Worm (Caenorhabditis elegans) whole organism, L2 larva: ENCODE results near the gene htrl-1.
"Not testable (repeated sequence)": the region's sequence is repeated elsewhere in the genome, so short reads cannot be mapped to it uniquely, and the experiment has no call there.

ENCODE experiments used
- F13H6.1 ChIP-seq: sonication (generic microtip); optimal IDR thresholded peaks from 2 replicates; lab custom pipeline; 2016; ENCODE audit warnings: missing genetic modification characterization, missing compliant biosample characterization
- R02D3.7 ChIP-seq: fragments of 150-350 bp; optimal IDR thresholded peaks from 2 replicates; lab custom pipeline; 2014; ENCODE audit warnings: missing biosample characterization, missing genetic modification characterization
- Y55F3AM.14 ChIP-seq: fragments of 200-800 bp; sonication (Bioruptor generic); optimal IDR thresholded peaks from 2 replicates; lab custom pipeline; 2018; ENCODE audit warnings: mild to moderate bottlenecking, missing genetic modification characterization, missing compliant biosample characterization
- alr-1 ChIP-seq: fragments of 150-350 bp; optimal IDR thresholded peaks from 2 replicates; lab custom pipeline; 2014; ENCODE audit warnings: missing biosample characterization, missing genetic modification characterization
- ama-1 ChIP-seq: fragments of 150-350 bp; optimal IDR thresholded peaks from 2 replicates; lab custom pipeline; 2018; ENCODE audit warnings: inconsistent platforms
- blmp-1 ChIP-seq: sonication (generic microtip); optimal IDR thresholded peaks from 2 replicates; lab custom pipeline; 2017; ENCODE audit warnings: missing genetic modification characterization, mild to moderate bottlenecking, missing compliant biosample characterization, antibody characterized with exemption, moderate library complexity; ENCODE audit not compliant: insufficient read depth
- ceh-16 ChIP-seq: fragments of 150-350 bp; optimal IDR thresholded peaks from 2 replicates; lab custom pipeline; 2014; ENCODE audit warnings: missing biosample characterization, missing genetic modification characterization
- dmd-4 ChIP-seq: sonication (generic microtip); optimal IDR thresholded peaks from 2 replicates; lab custom pipeline; 2017; ENCODE audit warnings: missing biosample characterization, missing genetic modification characterization
- egl-27 ChIP-seq: sonication (generic microtip); optimal IDR thresholded peaks from 3 replicates; lab custom pipeline; 2017; ENCODE audit warnings: missing biosample characterization, missing genetic modification reagents, missing genetic modification characterization
- elt-1 ChIP-seq: fragments of 150-350 bp; optimal IDR thresholded peaks from 2 replicates; lab custom pipeline; 2014; ENCODE audit warnings: missing biosample characterization, missing genetic modification characterization
- elt-3 ChIP-seq: sonication (generic microtip); optimal IDR thresholded peaks from 2 replicates; lab custom pipeline; 2017; ENCODE audit warnings: missing biosample characterization, missing genetic modification characterization
- fos-1 ChIP-seq: fragments of 150-350 bp; optimal IDR thresholded peaks from 2 replicates; lab custom pipeline; 2014; ENCODE audit warnings: missing biosample characterization, missing genetic modification characterization
- lin-11 ChIP-seq: fragments of 150-350 bp; sonication (generic microtip); optimal IDR thresholded peaks from 2 replicates; lab custom pipeline; 2014; ENCODE audit warnings: missing biosample characterization, missing genetic modification characterization, inconsistent platforms, mixed read lengths
- lin-13 ChIP-seq: fragments of 150-350 bp; optimal IDR thresholded peaks from 2 replicates; lab custom pipeline; 2014; ENCODE audit warnings: missing biosample characterization, missing genetic modification reagents, missing genetic modification characterization
- lsy-2 ChIP-seq, 2 experiments: fragments of 150-350 bp in 1 of 2; sonication (generic microtip) in 1 of 2; optimal IDR thresholded peaks; 2 replicates each; lab custom pipeline; 2014 to 2017; ENCODE audit warnings: missing biosample characterization in 2 of 2, missing genetic modification characterization in 2 of 2
- mbf-1 ChIP-seq: sonication (generic microtip); optimal IDR thresholded peaks from 2 replicates; lab custom pipeline; 2017; ENCODE audit warnings: missing biosample characterization, missing genetic modification characterization
- mdl-1 ChIP-seq, 2 experiments: fragments of 150-350 bp in 1 of 2; sonication (generic microtip) in 1 of 2; optimal IDR thresholded peaks; 2 replicates each; lab custom pipeline; 2017; ENCODE audit warnings: missing biosample characterization in 2 of 2, missing genetic modification characterization in 2 of 2
- nhr-10 ChIP-seq: sonication (generic microtip); optimal IDR thresholded peaks from 2 replicates; lab custom pipeline; 2017; ENCODE audit warnings: missing biosample characterization, missing genetic modification characterization
- nhr-11 ChIP-seq: fragments of 150-350 bp; optimal IDR thresholded peaks from 2 replicates; lab custom pipeline; 2014; ENCODE audit warnings: missing biosample characterization, missing genetic modification characterization
- nhr-129 ChIP-seq: fragments of 150-350 bp; optimal IDR thresholded peaks from 2 replicates; lab custom pipeline; 2014; ENCODE audit warnings: missing biosample characterization, missing genetic modification characterization
- nhr-21 ChIP-seq: fragments of 150-350 bp; optimal IDR thresholded peaks from 2 replicates; lab custom pipeline; 2014; ENCODE audit warnings: missing biosample characterization, missing genetic modification characterization
- nhr-6 ChIP-seq: fragments of 150-350 bp; optimal IDR thresholded peaks from 2 replicates; lab custom pipeline; 2014; ENCODE audit warnings: missing biosample characterization, missing genetic modification characterization
- nhr-77 ChIP-seq: fragments of 150-350 bp; optimal IDR thresholded peaks from 2 replicates; lab custom pipeline; 2014; ENCODE audit warnings: missing biosample characterization, missing genetic modification characterization
- skn-1 ChIP-seq: sonication (generic microtip); optimal IDR thresholded peaks from 2 replicates; lab custom pipeline; 2017; ENCODE audit warnings: missing biosample characterization, missing genetic modification characterization
- sma-3 ChIP-seq: sonication (generic microtip); optimal IDR thresholded peaks from 2 replicates; lab custom pipeline; 2016; ENCODE audit warnings: missing genetic modification reagents, missing genetic modification characterization, missing compliant biosample characterization
- snpc-4 ChIP-seq: fragments of 150-350 bp; optimal IDR thresholded peaks from 2 replicates; lab custom pipeline; 2014; ENCODE audit warnings: missing biosample characterization, missing genetic modification characterization
- unc-39 ChIP-seq: fragments of 150-350 bp; optimal IDR thresholded peaks from 2 replicates; lab custom pipeline; 2014; ENCODE audit warnings: missing biosample characterization, missing genetic modification characterization
- unc-55 ChIP-seq: fragments of 150-350 bp; sonication (generic microtip); optimal IDR thresholded peaks from 3 replicates; lab custom pipeline; 2014; ENCODE audit warnings: missing biosample characterization, missing genetic modification reagents, missing genetic modification characterization
- ztf-1 ChIP-seq: fragments of 200-800 bp; sonication (Bioruptor generic); conservative IDR thresholded peaks from 2 replicates; pipeline ENCODE4 v1.3.6; 2022; ENCODE audit warnings: missing genetic modification characterization, missing compliant biosample characterization
- ztf-11 ChIP-seq: sonication (generic microtip); optimal IDR thresholded peaks from 2 replicates; lab custom pipeline; 2017; ENCODE audit warnings: missing biosample characterization, missing genetic modification characterization
- ztf-4 ChIP-seq: fragments of 150-350 bp; optimal IDR thresholded peaks from 2 replicates; lab custom pipeline; 2014; ENCODE audit warnings: missing biosample characterization, missing genetic modification characterization

htrl-1 gene

ce11 chrV:11484404-11484803 lies 11.8 kb downstream of the htrl-1 start:
- TF ChIP-seq lsy-2 (tag; optimal IDR thresholded peaks at IDR 0.05; lab: Kevin White, UChicago), result no peak
- no peak for TF ChIP-seq skn-1 (tag; lab: Kevin White, UChicago)
- TF ChIP-seq mdl-1 (tag; optimal IDR thresholded peaks at IDR 0.05; lab: Kevin White, UChicago), result no peak
- TF ChIP-seq, all 48 proteins: peak for 0

- not testable (repeated sequence) for TF ChIP-seq ceh-16, unc-39, snpc-4 (tag; lab: Kevin White, UChicago)
These were observed 12.5 kb downstream of the htrl-1 start, which contains the start of gene col-157 for ce11 chrV:11483580-11484092. TSS of gene col-157 (plus strand) at chrV:11484042.

DNA sequence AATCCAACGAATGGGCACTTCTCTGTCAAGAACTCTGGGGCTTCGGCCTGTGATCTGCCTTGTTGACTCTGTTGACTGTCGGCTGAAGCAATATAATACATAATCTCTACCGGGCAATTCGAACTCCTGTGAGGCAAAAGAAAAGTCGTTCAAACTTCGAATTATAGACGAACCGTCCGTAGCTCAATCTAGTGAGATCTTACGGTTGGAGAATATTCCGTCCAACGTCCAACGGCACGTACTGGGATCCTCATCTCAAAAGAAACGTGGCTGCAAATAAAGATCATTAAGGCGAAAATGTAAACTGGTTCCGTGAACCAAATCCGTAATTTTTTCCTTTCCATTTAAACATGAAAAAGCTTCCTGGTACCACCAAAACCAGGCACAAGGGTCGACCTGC lies 15.4 kb downstream of the htrl-1 start, which contains the start of gene T11F9.14:
T11F9.14 (minus strand) TSS at position 101 of the 400 bp plus-strand sequence.
- not testable (repeated sequence) for TF ChIP-seq ztf-1 (GFP tag; lab: Robert Waterston, UW); alr-1 (tag; lab: Kevin White, UChicago); unc-39 (tag; lab: Kevin White, UChicago)
- TF ChIP-seq, all 48 proteins: peak for 0; not testable (repeated sequence) for 48

ce11 chrV:11479406-11479805 lies 16.8 kb downstream of the htrl-1 start, which contains the start of gene T11F9.22:
TSS of gene T11F9.22 (plus strand) at chrV:11479706.
- TF ChIP-seq lin-11 (tag; lab: Kevin White, UChicago), result no peak
- no peak for TF ChIP-seq dmd-4 (tag; lab: Kevin White, UChicago)
- TF ChIP-seq nhr-21 (tag; lab: Kevin White, UChicago), result no peak
- no peak for TF ChIP-seq nhr-129
- no peak for TF ChIP-seq Y55F3AM.14 (GFP tag; lab: Kevin White, UChicago)
- no peak for TF ChIP-seq mbf-1 (tag; lab: Kevin White, UChicago)
- no peak for TF ChIP-seq blmp-1
- TF ChIP-seq elt-3 (tag; lab: Kevin White, UChicago), result no peak

ce11 chrV:11475638-11476037 lies 20.5 kb downstream of the htrl-1 start, which contains the start of gene T11F9.7:
TSS of gene T11F9.7 (plus strand) at chrV:11475938.
- TF ChIP-seq Y55F3AM.14 (GFP tag; lab: Kevin White, UChicago); R02D3.7 (tag; lab: Kevin White, UChicago); nhr-11: not testable (repeated sequence)

ce11 chrV:11474399-11474798 lies 21.8 kb downstream of the htrl-1 start, which contains the start of gene nas-22:
TSS of gene nas-22 (plus strand) at chrV:11474699.
- TF ChIP-seq nhr-129 (no peak), mbf-1 (tag; lab: Kevin White, UChicago) (no peak), ztf-11 (tag; lab: Kevin White, UChicago) (no peak), nhr-11 (no peak), nhr-77 (tag; lab: Kevin White, UChicago) (no peak), elt-1 (tag; lab: Kevin White, UChicago) (no peak), snpc-4 (tag; lab: Kevin White, UChicago) (no peak), R02D3.7 (tag; lab: Kevin White, UChicago) (no peak), F13H6.1 (tag; lab: Kevin White, UChicago) (no peak), dmd-4 (tag; lab: Kevin White, UChicago) (no peak), sma-3 (GFP tag; lab: Kevin White, UChicago) (no peak), ama-1 (lab: Kevin White, UChicago) (no peak), lin-11 (tag; lab: Kevin White, UChicago) (no peak), nhr-10 (tag; lab: Kevin White, UChicago) (no peak), unc-39 (tag; lab: Kevin White, UChicago) (no peak)

DNA sequence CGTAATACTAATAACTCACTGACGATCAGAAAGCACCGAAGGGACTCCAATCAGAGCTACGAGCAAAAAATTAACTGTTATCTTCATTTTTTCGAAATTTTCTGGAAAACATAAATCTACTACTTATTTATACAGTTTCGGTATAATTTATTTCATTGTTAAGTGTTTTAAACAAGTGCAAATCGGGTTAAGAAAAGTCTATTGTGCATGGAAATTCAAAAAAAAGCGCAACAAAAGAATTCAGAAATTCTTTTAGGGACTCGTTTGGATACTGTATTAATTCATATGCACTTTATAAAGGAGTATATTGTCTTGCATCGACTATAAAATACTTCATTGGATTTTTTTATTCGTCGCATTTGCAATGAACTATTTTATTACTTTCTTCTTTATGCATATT lies 24.0 kb downstream of the htrl-1 start, which contains the start of the genes nas-20 and nas-21:
nas-20 (minus strand) TSS at position 101 of the 400 bp plus-strand sequence.
nas-21 (plus strand) TSS at position 356 of the 400 bp plus-strand sequence.
- TF ChIP-seq nhr-77 (tag; lab: Kevin White, UChicago) (no peak), lsy-2 (tag; optimal IDR thresholded peaks at IDR 0.05; lab: Kevin White, UChicago) (no peak), ztf-1 (GFP tag; lab: Robert Waterston, UW) (no peak), blmp-1 (no peak), egl-27 (tag; lab: Kevin White, UChicago) (no peak), elt-3 (tag; lab: Kevin White, UChicago) (no peak), fos-1 (no peak), ztf-4 (no peak), nhr-6 (no peak), lin-13 (GFP tag; lab: Kevin White, UChicago) (no peak), unc-55 (GFP tag; lab: Kevin White, UChicago) (no peak), mdl-1 (tag; optimal IDR thresholded peaks at IDR 0.05; lab: Kevin White, UChicago) (no peak)
